Fruit fly (Drosophila melanogaster) whole organism, wandering third instar larva: ENCODE results near the gene CG12885.

Experiments
- Abd-B ChIP-seq: fragments of >200 bp; optimal IDR thresholded peaks from 2 replicates; lab custom pipeline; 2017; ENCODE audit warnings: missing biosample characterization, missing genetic modification characterization
- CrebA ChIP-seq: fragments of 200-800 bp; sonication (Bioruptor generic); optimal IDR thresholded peaks from 2 replicates; lab custom pipeline; 2016; ENCODE audit warnings: missing biosample characterization, mild to moderate bottlenecking, missing genetic modification characterization, borderline replicate concordance
- br ChIP-seq: fragments of 200-800 bp; sonication (Bioruptor generic); optimal IDR thresholded peaks from 2 replicates; lab custom pipeline; 2016; ENCODE audit warnings: missing biosample characterization, missing genetic modification characterization
- fru ChIP-seq: fragments of 200-800 bp; sonication (Bioruptor generic); optimal IDR thresholded peaks from 3 replicates; lab custom pipeline; 2016; ENCODE audit warnings: missing biosample characterization, mild to moderate bottlenecking, missing genetic modification characterization
- lola ChIP-seq: fragments of >200 bp; optimal IDR thresholded peaks from 2 replicates; lab custom pipeline; 2017; ENCODE audit warnings: missing biosample characterization, missing genetic modification characterization
- pan ChIP-seq: fragments of >200 bp; optimal IDR thresholded peaks from 2 replicates; lab custom pipeline; 2017
- psq ChIP-seq: fragments of 200-800 bp; sonication (Bioruptor generic); optimal IDR thresholded peaks from 3 replicates; lab custom pipeline; 2017; ENCODE audit warnings: missing biosample characterization, mild to moderate bottlenecking, missing genetic modification characterization, moderate library complexity
- rgr ChIP-seq: fragments of 200-800 bp; sonication (Bioruptor generic); optimal IDR thresholded peaks from 3 replicates; lab custom pipeline; 2016; ENCODE audit warnings: missing biosample characterization, mild to moderate bottlenecking, missing genetic modification characterization

- no peak for TF ChIP-seq br (GFP tag; lab: Kevin White, UChicago)
- TF ChIP-seq lola (GFP tag; lab: Kevin White, UChicago) = no peak
- TF ChIP-seq Abd-B = no peak
- no peak for TF ChIP-seq fru
- TF ChIP-seq rgr (GFP tag; lab: Kevin White, UChicago) = no peak
- no peak for TF ChIP-seq psq
- no peak for TF ChIP-seq CrebA (GFP tag; lab: Kevin White, UChicago)
- no peak for TF ChIP-seq pan (lab: Kevin White, UChicago)
Observed at dm6 chr3R:27552710-27553109, 32.0 kb downstream of the CG12885 start.
